Worm (Caenorhabditis elegans) whole organism, L2 larva: ENCODE data around the gene cyb-1.

Source experiments
- C34F6.9 ChIP-seq: fragments of 150-350 bp; optimal IDR thresholded peaks from 2 replicates; lab custom pipeline; 2014; ENCODE audit warnings: missing biosample characterization, missing genetic modification characterization
- F13H6.1 ChIP-seq: sonication (generic microtip); optimal IDR thresholded peaks from 2 replicates; lab custom pipeline; 2016; ENCODE audit warnings: missing genetic modification characterization, missing compliant biosample characterization
- Y55F3AM.14 ChIP-seq: fragments of 200-800 bp; sonication (Bioruptor generic); optimal IDR thresholded peaks from 2 replicates; lab custom pipeline; 2018; ENCODE audit warnings: mild to moderate bottlenecking, missing genetic modification characterization, missing compliant biosample characterization
- ZK546.5 ChIP-seq: sonication (generic microtip); optimal IDR thresholded peaks from 2 replicates; lab custom pipeline; 2017; ENCODE audit warnings: missing biosample characterization, missing genetic modification characterization
- aly-2 ChIP-seq: fragments of 150-350 bp; optimal IDR thresholded peaks from 2 replicates; lab custom pipeline; 2014; ENCODE audit warnings: missing biosample characterization, missing genetic modification characterization
- ama-1 ChIP-seq: fragments of 150-350 bp; optimal IDR thresholded peaks from 2 replicates; lab custom pipeline; 2018; ENCODE audit warnings: inconsistent platforms
- blmp-1 ChIP-seq: sonication (generic microtip); optimal IDR thresholded peaks from 2 replicates; lab custom pipeline; 2017; ENCODE audit warnings: missing genetic modification characterization, mild to moderate bottlenecking, missing compliant biosample characterization, antibody characterized with exemption, moderate library complexity; ENCODE audit not compliant: insufficient read depth
- ceh-16 ChIP-seq: fragments of 150-350 bp; optimal IDR thresholded peaks from 2 replicates; lab custom pipeline; 2014; ENCODE audit warnings: missing biosample characterization, missing genetic modification characterization
- ceh-82 ChIP-seq: fragments of 150-350 bp; optimal IDR thresholded peaks from 2 replicates; lab custom pipeline; 2014; ENCODE audit warnings: missing biosample characterization, missing genetic modification characterization
- crh-2 ChIP-seq: sonication (generic microtip); optimal IDR thresholded peaks from 2 replicates; lab custom pipeline; 2017; ENCODE audit warnings: missing biosample characterization, missing genetic modification characterization
- egl-27 ChIP-seq: sonication (generic microtip); optimal IDR thresholded peaks from 3 replicates; lab custom pipeline; 2017; ENCODE audit warnings: missing biosample characterization, missing genetic modification reagents, missing genetic modification characterization
- elt-1 ChIP-seq: fragments of 150-350 bp; optimal IDR thresholded peaks from 2 replicates; lab custom pipeline; 2014; ENCODE audit warnings: missing biosample characterization, missing genetic modification characterization
- fos-1 ChIP-seq: fragments of 150-350 bp; optimal IDR thresholded peaks from 2 replicates; lab custom pipeline; 2014; ENCODE audit warnings: missing biosample characterization, missing genetic modification characterization
- gmeb-1 ChIP-seq: fragments of 150-350 bp; optimal IDR thresholded peaks from 2 replicates; lab custom pipeline; 2014; ENCODE audit warnings: missing biosample characterization, missing genetic modification characterization
- lin-39 ChIP-seq: fragments of 150-350 bp; optimal IDR thresholded peaks from 2 replicates; lab custom pipeline; 2014; ENCODE audit warnings: missing biosample characterization, missing genetic modification reagents, missing genetic modification characterization
- mab-5 ChIP-seq: fragments of 150-350 bp; optimal IDR thresholded peaks from 2 replicates; lab custom pipeline; 2014; ENCODE audit warnings: missing biosample characterization, missing genetic modification characterization
- nhr-10 ChIP-seq: sonication (generic microtip); optimal IDR thresholded peaks from 2 replicates; lab custom pipeline; 2017; ENCODE audit warnings: missing biosample characterization, missing genetic modification characterization
- nhr-11 ChIP-seq: fragments of 150-350 bp; optimal IDR thresholded peaks from 2 replicates; lab custom pipeline; 2014; ENCODE audit warnings: missing biosample characterization, missing genetic modification characterization
- nhr-129 ChIP-seq: fragments of 150-350 bp; optimal IDR thresholded peaks from 2 replicates; lab custom pipeline; 2014; ENCODE audit warnings: missing biosample characterization, missing genetic modification characterization
- nhr-21 ChIP-seq: fragments of 150-350 bp; optimal IDR thresholded peaks from 2 replicates; lab custom pipeline; 2014; ENCODE audit warnings: missing biosample characterization, missing genetic modification characterization
- nhr-23 ChIP-seq: fragments of 150-350 bp; optimal IDR thresholded peaks from 2 replicates; lab custom pipeline; 2014; ENCODE audit warnings: missing biosample characterization, missing genetic modification reagents, missing genetic modification characterization
- nhr-25 ChIP-seq: fragments of 150-350 bp; sonication (generic microtip); optimal IDR thresholded peaks from 3 replicates; lab custom pipeline; 2014; ENCODE audit warnings: missing biosample characterization, missing genetic modification characterization
- nhr-6 ChIP-seq: fragments of 150-350 bp; optimal IDR thresholded peaks from 2 replicates; lab custom pipeline; 2014; ENCODE audit warnings: missing biosample characterization, missing genetic modification characterization
- peb-1 ChIP-seq: fragments of 150-350 bp; optimal IDR thresholded peaks from 2 replicates; lab custom pipeline; 2014; ENCODE audit warnings: missing biosample characterization, missing genetic modification characterization
- sma-3 ChIP-seq: sonication (generic microtip); optimal IDR thresholded peaks from 2 replicates; lab custom pipeline; 2016; ENCODE audit warnings: missing genetic modification reagents, missing genetic modification characterization, missing compliant biosample characterization
- sma-9 ChIP-seq, 2 experiments: fragments of 150-350 bp in 1 of 2; sonication (generic microtip) in 1 of 2; optimal IDR thresholded peaks; 2 replicates each; lab custom pipeline; 2014 to 2016; ENCODE audit warnings: missing genetic modification characterization in 2 of 2, mild to moderate bottlenecking in 1 of 2, missing biosample characterization in 1 of 2, missing compliant biosample characterization in 1 of 2, missing genetic modification reagents in 1 of 2, moderate library complexity in 1 of 2
- snpc-4 ChIP-seq: fragments of 150-350 bp; optimal IDR thresholded peaks from 2 replicates; lab custom pipeline; 2014; ENCODE audit warnings: missing biosample characterization, missing genetic modification characterization
- unc-39 ChIP-seq: fragments of 150-350 bp; optimal IDR thresholded peaks from 2 replicates; lab custom pipeline; 2014; ENCODE audit warnings: missing biosample characterization, missing genetic modification characterization
- unc-55 ChIP-seq: fragments of 150-350 bp; sonication (generic microtip); optimal IDR thresholded peaks from 3 replicates; lab custom pipeline; 2014; ENCODE audit warnings: missing biosample characterization, missing genetic modification reagents, missing genetic modification characterization
- unc-62 ChIP-seq: fragments of 150-350 bp; optimal IDR thresholded peaks from 2 replicates; lab custom pipeline; 2014; ENCODE audit warnings: missing biosample characterization, missing genetic modification reagents, missing genetic modification characterization
- zag-1 ChIP-seq: fragments of 150-350 bp; optimal IDR thresholded peaks from 2 replicates; lab custom pipeline; 2014; ENCODE audit warnings: missing biosample characterization, missing genetic modification characterization
- ztf-11 ChIP-seq: sonication (generic microtip); optimal IDR thresholded peaks from 2 replicates; lab custom pipeline; 2017; ENCODE audit warnings: missing biosample characterization, missing genetic modification characterization
- ztf-4 ChIP-seq: fragments of 150-350 bp; optimal IDR thresholded peaks from 2 replicates; lab custom pipeline; 2014; ENCODE audit warnings: missing biosample characterization, missing genetic modification characterization

cyb-1 gene

DNA sequence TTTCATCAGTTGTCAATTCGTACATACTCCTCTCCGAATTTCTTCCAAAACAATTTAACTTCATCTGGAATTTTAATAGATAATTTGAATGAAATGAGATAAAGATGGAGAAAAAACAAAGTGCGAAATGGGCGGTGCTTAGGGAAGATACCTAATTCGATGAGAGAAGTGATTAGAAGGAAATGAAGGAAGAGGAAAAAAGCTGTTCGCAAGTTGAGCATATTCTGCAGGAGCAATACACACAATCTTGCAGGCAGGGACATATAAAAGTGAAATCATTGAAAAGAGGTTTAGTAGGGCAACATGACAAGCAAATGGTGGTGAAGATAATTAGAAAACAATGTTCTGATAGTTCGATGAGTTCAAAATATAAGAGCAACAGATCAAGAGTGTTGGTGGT, 23.3 kb upstream of the cyb-1 start, which contains the start of gene glb-21:
Gene glb-21 (minus strand): TSS at position 66 of the 400 bp plus-strand sequence.
- TF ChIP-seq fos-1 (tag; lab: Kevin White, UChicago) (no peak), egl-27 (tag; lab: Kevin White, UChicago) (no peak), sma-3 (GFP tag; lab: Kevin White, UChicago) (no peak), peb-1 (no peak), ztf-4 (tag; lab: Kevin White, UChicago) (no peak), C34F6.9 (tag; lab: Kevin White, UChicago) (no peak), nhr-11 (tag; lab: Kevin White, UChicago) (no peak), blmp-1 (no peak), zag-1 (tag; lab: Kevin White, UChicago) (no peak), nhr-129 (tag; lab: Kevin White, UChicago) (no peak), crh-2 (tag; lab: Kevin White, UChicago) (no peak), ztf-11 (tag; lab: Kevin White, UChicago) (no peak), gmeb-1 (tag; lab: Kevin White, UChicago) (no peak), F13H6.1 (no peak), mab-5 (tag; lab: Kevin White, UChicago) (no peak), ZK546.5 (tag; lab: Kevin White, UChicago) (no peak)

DNA sequence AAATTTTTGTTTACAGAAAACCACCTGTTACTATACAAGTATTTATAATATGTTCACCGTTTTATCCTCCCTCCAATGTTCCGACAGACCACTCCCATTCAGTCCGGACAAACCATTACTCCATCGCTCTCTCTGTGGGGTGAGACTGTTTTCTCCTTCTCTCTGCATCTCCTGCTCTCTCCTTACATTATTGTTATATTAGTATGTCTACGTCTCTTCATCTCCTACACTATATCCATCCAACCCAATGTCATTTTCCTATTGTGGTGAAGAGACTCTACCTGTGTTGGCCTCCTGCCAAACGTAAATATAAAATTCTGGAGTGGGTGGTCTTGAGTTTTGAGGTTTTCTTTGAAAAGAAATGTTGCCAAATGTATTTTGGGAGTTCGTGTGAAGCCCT, 20.4 kb upstream of the cyb-1 start:
- TF ChIP-seq lin-39 (tag; lab: Kevin White, UChicago) (no peak), ceh-82 (no peak), nhr-129 (tag; lab: Kevin White, UChicago) (peak; percentile 60), F13H6.1 (no peak), sma-3 (GFP tag; lab: Kevin White, UChicago) (peak; percentile 8), nhr-6 (tag; lab: Kevin White, UChicago) (no peak), mab-5 (tag; lab: Kevin White, UChicago) (no peak), gmeb-1 (tag; lab: Kevin White, UChicago) (peak; percentile 21), unc-62 (GFP tag; lab: Kevin White, UChicago) (no peak), ceh-16 (tag; lab: Kevin White, UChicago) (no peak), zag-1 (tag; lab: Kevin White, UChicago) (no peak), sma-9 (GFP tag; optimal IDR thresholded peaks at IDR 0.05; lab: Kevin White, UChicago) (peak; percentile 46), sma-9 (tag; optimal IDR thresholded peaks at IDR 0.05; lab: Kevin White, UChicago) (no peak), egl-27 (tag; lab: Kevin White, UChicago) (peak; percentile 21), C34F6.9 (tag; lab: Kevin White, UChicago) (peak; percentile 13), fos-1 (tag; lab: Kevin White, UChicago) (peak; percentile 43), Y55F3AM.14 (no peak), snpc-4 (no peak), nhr-25 (peak; percentile 6), nhr-10 (tag; lab: Kevin White, UChicago) (no peak), unc-39 (tag; lab: Kevin White, UChicago) (no peak), crh-2 (tag; lab: Kevin White, UChicago) (no peak), unc-55 (GFP tag; lab: Kevin White, UChicago) (no peak)

DNA sequence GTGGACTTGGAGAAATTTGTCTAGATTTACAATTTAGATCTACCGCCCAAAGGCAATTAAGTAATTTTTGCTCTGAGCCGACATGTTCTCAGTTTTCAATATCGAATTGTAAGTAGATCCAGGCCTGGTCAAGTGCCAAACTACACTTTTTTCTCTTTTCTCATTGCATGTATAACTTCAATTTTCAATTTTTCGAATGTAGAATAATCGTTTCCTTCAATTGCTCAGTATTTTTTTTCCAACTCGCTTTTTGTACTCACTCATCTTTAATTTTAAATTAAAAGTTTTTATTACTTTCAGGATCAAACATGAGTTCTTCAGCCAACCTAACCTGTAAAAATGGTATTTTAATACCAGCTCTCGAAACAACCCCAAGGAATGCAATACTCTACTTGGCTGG, 18.7 kb upstream of the cyb-1 start, which contains the start of gene ncx-3:
Gene ncx-3 (plus strand): TSS at position 301 of the 400 bp plus-strand sequence.
- TF ChIP-seq unc-62 (GFP tag; lab: Kevin White, UChicago) = no peak
- TF ChIP-seq nhr-23 = no peak

DNA sequence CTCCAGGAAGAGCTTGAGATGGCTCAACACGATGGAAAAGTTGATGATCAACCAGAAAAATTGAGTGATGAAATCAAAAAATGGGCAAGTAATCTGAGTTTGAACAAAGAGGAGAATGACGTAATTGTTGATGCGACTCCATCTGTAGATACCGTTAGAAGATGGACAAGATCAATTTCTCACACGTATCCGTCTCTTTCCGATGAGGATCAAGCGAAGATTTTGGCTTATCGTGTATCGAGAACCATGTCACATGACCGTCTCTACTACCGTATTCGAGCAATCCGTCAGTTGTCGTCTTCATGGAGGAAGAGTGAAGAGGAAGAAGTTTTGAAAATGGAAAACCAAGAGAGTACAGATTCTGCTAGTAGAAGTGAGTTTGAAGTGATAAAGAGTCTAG, 16.9 kb upstream of the cyb-1 start:
- no peak for TF ChIP-seq C34F6.9 (tag; lab: Kevin White, UChicago)
- TF ChIP-seq elt-1 = peak; percentile 25
- TF ChIP-seq, all 48 proteins: peak for 1

DNA sequence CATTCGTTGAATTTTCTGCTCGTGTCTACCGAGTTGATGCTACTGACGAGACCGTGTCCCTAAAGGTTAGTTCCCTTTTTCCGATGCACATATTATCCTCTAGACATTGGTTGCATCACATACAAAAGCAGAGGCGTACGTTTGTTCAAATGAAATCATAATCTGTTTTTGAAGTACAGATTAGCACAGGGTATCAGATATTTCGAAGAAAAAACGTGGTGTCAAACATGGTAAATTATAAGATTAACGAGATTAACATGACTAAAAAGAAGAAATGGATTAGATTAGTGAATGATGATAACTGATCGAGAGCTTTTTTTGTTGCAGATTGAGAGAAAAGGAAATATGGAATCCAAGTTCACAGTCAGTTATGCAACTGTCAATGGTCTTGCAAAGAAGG, 16.2 kb upstream of the cyb-1 start:
- TF ChIP-seq ZK546.5 (tag; lab: Kevin White, UChicago) = no peak
- no peak for TF ChIP-seq mab-5 (tag; lab: Kevin White, UChicago)
- no peak for TF ChIP-seq peb-1
- no peak for TF ChIP-seq crh-2 (tag; lab: Kevin White, UChicago)
- TF ChIP-seq ama-1 (lab: Kevin White, UChicago) = no peak
- TF ChIP-seq lin-39 (tag; lab: Kevin White, UChicago) = no peak
- no peak for TF ChIP-seq zag-1 (tag; lab: Kevin White, UChicago)
- no peak for TF ChIP-seq nhr-129 (tag; lab: Kevin White, UChicago)
- no peak for TF ChIP-seq aly-2 (tag; lab: Kevin White, UChicago)
- no peak for TF ChIP-seq fos-1 (tag; lab: Kevin White, UChicago)
- TF ChIP-seq blmp-1 = no peak
- TF ChIP-seq nhr-21 (tag; lab: Kevin White, UChicago) = no peak
- no peak for TF ChIP-seq elt-1
- no peak for TF ChIP-seq unc-39 (tag; lab: Kevin White, UChicago)
